Worm (Caenorhabditis elegans): Measurements from ENCODE around the gene enu-3.6.
A peak's percentile ranks its signal among the peaks of the same experiment; 100 is the strongest.

Gene enu-3.6

ce11 chrIII:10736322-10736985 is 13.8 kb upstream of the enu-3.6 start (continued):
- TF ChIP-seq dox-1 (GFP tag; IDR thresholded peaks at IDR 0.05) (no peak), Y67H2A.10 (GFP tag; conservative IDR thresholded peaks at IDR 0.05) (no peak), egrh-3 (GFP tag; IDR thresholded peaks at IDR 0.05) (no peak), chd-7 (tag; optimal IDR thresholded peaks at IDR 0.05) (no peak), egl-18 (GFP tag; IDR thresholded peaks at IDR 0.05) (no peak), ztf-26 (tag; optimal IDR thresholded peaks at IDR 0.05) (no peak), lag-1 (GFP tag; IDR thresholded peaks at IDR 0.05) (no peak), bed-1 (GFP tag; IDR thresholded peaks at IDR 0.05) (no peak), mcd-1 (GFP tag; IDR thresholded peaks at IDR 0.05) (peak; percentile 35; the same call in 1 of the 2 replicates), ztf-18 (tag; optimal IDR thresholded peaks at IDR 0.05) (no peak), lin-35 (GFP tag; optimal IDR thresholded peaks at IDR 0.05) (no peak), Y53G8AR.9 (GFP tag; conservative IDR thresholded peaks at IDR 0.05) (no peak), mes-4 (tag; optimal IDR thresholded peaks at IDR 0.05) (no peak), ets-4 (GFP tag; optimal IDR thresholded peaks at IDR 0.05) (no peak), tlf-1 (GFP tag; optimal IDR thresholded peaks at IDR 0.05) (no peak), nfyb-1 (GFP tag; IDR thresholded peaks at IDR 0.05) (0 out of 2 replicates have a peak, but pooled peaks have one; percentile 10), madf-6 (GFP tag; IDR thresholded peaks at IDR 0.05) (0 out of 2 replicates have a peak, but pooled peaks have one; percentile 38), ztf-25 (GFP tag; IDR thresholded peaks at IDR 0.05) (no peak), aptf-2 (GFP tag; conservative IDR thresholded peaks at IDR 0.05) (0 out of 2 replicates have a peak, but pooled peaks have one; percentile 6), D2030.7 (GFP tag; IDR thresholded peaks at IDR 0.05) (no peak), zfh-2 (GFP tag; conservative IDR thresholded peaks at IDR 0.05) (no peak), Y53F4B.3 (GFP tag; IDR thresholded peaks at IDR 0.05) (no peak), B0336.3 (GFP tag; IDR thresholded peaks at IDR 0.05) (peak; percentile 25; the same call in 1 of the 2 replicates), F52B5.7 (tag; optimal IDR thresholded peaks at IDR 0.05) (no peak), hmg-1.2 (GFP tag; IDR thresholded peaks at IDR 0.05) (peak; percentile 92), egl-44 (GFP tag; IDR thresholded peaks at IDR 0.05) (no peak), lin-40 (tag; optimal IDR thresholded peaks at IDR 0.05) (no peak), hsf-1 (GFP tag; IDR thresholded peaks at IDR 0.05) (no peak), sdz-38 (tag; optimal IDR thresholded peaks at IDR 0.05) (no peak), ZK185.1 (tag; optimal IDR thresholded peaks at IDR 0.05; ENCODE audit: poor library complexity, severe bottlenecking) (no peak), athp-1 (tag; optimal IDR thresholded peaks at IDR 0.05) (peak; percentile 11), dpl-1 (GFP tag; optimal IDR thresholded peaks at IDR 0.05) (no peak), snpc-3.4 (tag; optimal IDR thresholded peaks at IDR 0.05) (no peak), him-1 (tag; optimal IDR thresholded peaks at IDR 0.05) (peak; percentile 37), cebp-1 (GFP tag; IDR thresholded peaks at IDR 0.05) (no peak), cebp-1 (tag; optimal IDR thresholded peaks at IDR 0.05) (no peak), atf-7 (tag; optimal IDR thresholded peaks at IDR 0.05) (no peak), let-607 (tag; optimal IDR thresholded peaks at IDR 0.05) (no peak), lin-26 (GFP tag; IDR thresholded peaks at IDR 0.05) (no peak), somi-1 (GFP tag; optimal IDR thresholded peaks at IDR 0.05) (no peak), nhr-120 (GFP tag; IDR thresholded peaks at IDR 0.05) (no peak), rcor-1 (GFP tag; IDR thresholded peaks at IDR 0.05) (no peak), B0035.1 (tag; optimal IDR thresholded peaks at IDR 0.05) (no peak), lsl-1 (GFP tag; optimal IDR thresholded peaks at IDR 0.05) (peak; percentile 74), pbrm-1 (GFP tag; IDR thresholded peaks at IDR 0.05) (no peak), nhr-179 (tag; optimal IDR thresholded peaks at IDR 0.05) (no peak), F33H1.4 (GFP tag; IDR thresholded peaks at IDR 0.05) (peak; percentile 60), ceh-100 (GFP tag; IDR thresholded peaks at IDR 0.05) (no peak)
